Fruit fly (Drosophila melanogaster) S2 (cell line): ENCODE data around the gene GCS1.

Experiments used
- CG8478 ChIP-seq: fragments of >200 bp; optimal IDR thresholded peaks from 2 replicates; lab custom pipeline; 2018
- CTCF ChIP-seq, 2 experiments: fragments of >200 bp; optimal IDR thresholded peaks; 2 replicates each; lab custom pipeline; 2018

DNA sequence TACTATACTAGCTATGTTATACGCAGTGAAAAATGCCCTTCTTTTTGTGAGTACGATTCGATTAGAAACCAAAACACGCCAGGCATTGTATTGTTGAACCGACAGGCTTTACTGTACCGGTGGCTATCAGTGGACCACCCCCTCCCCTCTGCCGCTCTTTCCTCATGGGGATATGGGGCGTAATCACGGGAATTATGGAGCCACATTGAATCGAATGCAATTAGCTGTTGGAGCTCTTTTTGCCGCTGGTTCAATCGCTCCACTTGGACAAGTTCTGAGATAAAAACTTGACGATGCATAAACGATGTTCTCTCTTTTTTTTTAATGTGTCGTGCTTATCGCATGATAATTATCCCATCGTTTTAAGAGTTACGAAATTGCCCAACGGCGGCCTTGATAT, 5.6 kb downstream of the GCS1 start:
- TF ChIP-seq CG8478, result no peak
- TF ChIP-seq CTCF (optimal IDR thresholded peaks at IDR 0.05; lab: Kevin White, UChicago), result no peak
